Fruit fly (Drosophila melanogaster) whole organism, embryonic: ENCODE measurements around the gene fred.
A peak's percentile ranks its signal among the peaks of the same experiment; 100 is the strongest.

Source experiments
- Atf3 ChIP-seq: fragments of 200-800 bp; sonication (Bioruptor generic); optimal IDR thresholded peaks from 3 replicates; lab custom pipeline; 2016; ENCODE audit warnings: missing biosample characterization, missing genetic modification characterization
- CG10462 ChIP-seq: fragments of 200-800 bp; sonication (Bioruptor generic); optimal IDR thresholded peaks from 2 replicates; lab custom pipeline; 2016; ENCODE audit warnings: missing biosample characterization, missing genetic modification characterization
- CG10979 ChIP-seq: fragments of 200-800 bp; sonication (Bioruptor generic); optimal IDR thresholded peaks from 2 replicates; lab custom pipeline; 2018; ENCODE audit warnings: missing biosample characterization, mild to moderate bottlenecking, missing genetic modification characterization, moderate library complexity
- CG12155 ChIP-seq: fragments of 200-800 bp; sonication (Bioruptor generic); optimal IDR thresholded peaks from 3 replicates; lab custom pipeline; 2016; ENCODE audit warnings: missing biosample characterization, missing genetic modification characterization
- CG12219 ChIP-seq: fragments of 200-800 bp; sonication (Bioruptor generic); optimal IDR thresholded peaks from 3 replicates; lab custom pipeline; 2018; ENCODE audit warnings: missing biosample characterization, mild to moderate bottlenecking, missing genetic modification characterization
- CG12236 ChIP-seq: fragments of 200-800 bp; sonication (Bioruptor generic); optimal IDR thresholded peaks from 2 replicates; lab custom pipeline; 2016; ENCODE audit warnings: missing biosample characterization, missing genetic modification characterization
- CG13624 ChIP-seq: fragments of 200-800 bp; sonication (Bioruptor generic); optimal IDR thresholded peaks from 2 replicates; lab custom pipeline; 2016; ENCODE audit warnings: missing biosample characterization, missing genetic modification characterization
- CG17568 ChIP-seq: fragments of 200-800 bp; sonication (Bioruptor generic); optimal IDR thresholded peaks from 2 replicates; lab custom pipeline; 2018; ENCODE audit warnings: missing biosample characterization, mild to moderate bottlenecking, missing genetic modification characterization, moderate library complexity
- CG18764 ChIP-seq: fragments of 200-800 bp; sonication (Bioruptor generic); optimal IDR thresholded peaks from 3 replicates; lab custom pipeline; 2016; ENCODE audit warnings: missing biosample characterization, missing genetic modification characterization
- CG2678 ChIP-seq: fragments of 200-800 bp; sonication (Bioruptor generic); optimal IDR thresholded peaks from 3 replicates; lab custom pipeline; 2019; ENCODE audit warnings: missing biosample characterization, mild to moderate bottlenecking, missing genetic modification characterization, moderate library complexity
- CG30403 ChIP-seq: fragments of 200-800 bp; sonication (Bioruptor generic); optimal IDR thresholded peaks from 3 replicates; lab custom pipeline; 2016; ENCODE audit warnings: missing biosample characterization, missing genetic modification characterization
- CG31224 ChIP-seq: fragments of 200-800 bp; sonication (Bioruptor generic); IDR thresholded peaks from 2 replicates; pipeline ENCODE4 v1.3.6; 2022; ENCODE audit warnings: missing biosample characterization, missing genetic modification characterization
- CG31388 ChIP-seq: fragments of 200-800 bp; sonication (Bioruptor generic); optimal IDR thresholded peaks from 2 replicates; lab custom pipeline; 2016; ENCODE audit warnings: missing biosample characterization, missing genetic modification characterization
- CG33213 ChIP-seq: fragments of 200-800 bp; sonication (Bioruptor generic); optimal IDR thresholded peaks from 3 replicates; lab custom pipeline; 2016; ENCODE audit warnings: missing biosample characterization, missing genetic modification characterization
- CG34224 ChIP-seq: fragments of 200-800 bp; sonication (Bioruptor generic); IDR thresholded peaks from 3 replicates; pipeline ENCODE4 v1.3.6; 2022; ENCODE audit warnings: missing biosample characterization, missing genetic modification characterization; ENCODE audit not compliant: partially characterized antibody
- CG4404 ChIP-seq: fragments of 200-800 bp; sonication (Bioruptor generic); IDR thresholded peaks from 2 replicates; pipeline ENCODE4 v1.3.6; 2022; ENCODE audit warnings: missing biosample characterization, missing genetic modification characterization
- CG6689 ChIP-seq: fragments of 200-800 bp; sonication (Bioruptor generic); IDR thresholded peaks from 2 replicates; pipeline ENCODE4 v1.3.6; 2022; ENCODE audit warnings: missing biosample characterization, missing genetic modification characterization
- CG6813 ChIP-seq: fragments of 200-800 bp; sonication (Bioruptor generic); optimal IDR thresholded peaks from 2 replicates; lab custom pipeline; 2017; ENCODE audit warnings: missing biosample characterization, missing genetic modification characterization, mild to moderate bottlenecking, moderate library complexity, missing genetic modification reagents
- CG6854 ChIP-seq: fragments of 200-800 bp; sonication (Bioruptor generic); optimal IDR thresholded peaks from 3 replicates; lab custom pipeline; 2017; ENCODE audit warnings: missing biosample characterization, mild to moderate bottlenecking, missing genetic modification characterization
- CG8478 ChIP-seq: fragments of >200 bp; optimal IDR thresholded peaks from 2 replicates; lab custom pipeline; 2018
- CG8944 ChIP-seq: fragments of 200-800 bp; sonication (Bioruptor generic); optimal IDR thresholded peaks from 3 replicates; lab custom pipeline; 2016; ENCODE audit warnings: missing biosample characterization, missing genetic modification characterization
- CG9876 ChIP-seq: fragments of 200-800 bp; sonication (Bioruptor generic); optimal IDR thresholded peaks from 2 replicates; lab custom pipeline; 2016; ENCODE audit warnings: missing biosample characterization, missing genetic modification characterization
- CG9932 ChIP-seq: fragments of 200-800 bp; sonication (Bioruptor generic); IDR thresholded peaks from 2 replicates; pipeline ENCODE4 v1.3.6; 2022; ENCODE audit warnings: missing biosample characterization, missing genetic modification characterization
- CrebB ChIP-seq: fragments of 200-800 bp; sonication (Bioruptor generic); optimal IDR thresholded peaks from 3 replicates; lab custom pipeline; 2018; ENCODE audit warnings: missing biosample characterization, mild to moderate bottlenecking, missing genetic modification characterization
- D19A ChIP-seq: fragments of 200-800 bp; optimal IDR thresholded peaks from 3 replicates; lab custom pipeline; 2019; ENCODE audit warnings: missing biosample characterization, mild to moderate bottlenecking, missing genetic modification characterization, moderate library complexity
- Elba2 ChIP-seq: fragments of 200-800 bp; sonication (Bioruptor generic); optimal IDR thresholded peaks from 3 replicates; lab custom pipeline; 2016; ENCODE audit warnings: missing biosample characterization, missing genetic modification characterization
- Gsc ChIP-seq: fragments of 200-800 bp; sonication (Bioruptor generic); IDR thresholded peaks from 2 replicates; pipeline ENCODE4 v1.3.6; 2022; ENCODE audit warnings: missing biosample characterization, missing genetic modification characterization
- Gug ChIP-seq: fragments of 200-800 bp; sonication (Bioruptor generic); IDR thresholded peaks from 4 replicates; pipeline ENCODE4 v1.3.6; 2022; ENCODE audit warnings: missing biosample characterization, missing genetic modification characterization
- H2.0 ChIP-seq: fragments of 200-800 bp; sonication (Bioruptor generic); IDR thresholded peaks from 2 replicates; pipeline ENCODE4 v1.3.6; 2022; ENCODE audit warnings: missing biosample characterization, missing genetic modification characterization
- Hand ChIP-seq: fragments of 200-800 bp; sonication (Bioruptor generic); optimal IDR thresholded peaks from 2 replicates; lab custom pipeline; 2017; ENCODE audit warnings: mild to moderate bottlenecking, missing biosample characterization, missing genetic modification reagents, missing genetic modification characterization
- Mrtf ChIP-seq: fragments of 200-800 bp; sonication (Bioruptor generic); IDR thresholded peaks from 3 replicates; pipeline ENCODE4 v1.3.6; 2022; ENCODE audit warnings: missing biosample characterization, missing genetic modification characterization
- Nf-YB ChIP-seq: fragments of 200-800 bp; sonication (Bioruptor generic); optimal IDR thresholded peaks from 3 replicates; lab custom pipeline; 2019; ENCODE audit warnings: missing biosample characterization, mild to moderate bottlenecking, missing genetic modification characterization, moderate library complexity
- Scr ChIP-seq: fragments of 200-800 bp; sonication (Bioruptor generic); IDR thresholded peaks from 2 replicates; pipeline ENCODE4 v1.3.6; 2022; ENCODE audit warnings: missing biosample characterization, missing genetic modification characterization; ENCODE audit not compliant: partially characterized antibody
- Sin3A ChIP-seq: fragments of >200 bp; optimal IDR thresholded peaks from 2 replicates; lab custom pipeline; 2018
- Sox100B ChIP-seq: fragments of 200-800 bp; sonication (Bioruptor generic); optimal IDR thresholded peaks from 3 replicates; lab custom pipeline; 2018; ENCODE audit warnings: missing biosample characterization, mild to moderate bottlenecking, missing genetic modification characterization
- ato ChIP-seq: fragments of 200-800 bp; sonication (Bioruptor generic); IDR thresholded peaks from 2 replicates; pipeline ENCODE4 v1.3.6; 2022; ENCODE audit warnings: missing biosample characterization, missing genetic modification characterization; ENCODE audit not compliant: partially characterized antibody
- bsh ChIP-seq, 2 experiments: fragments of 200-800 bp; sonication (Bioruptor generic); optimal IDR thresholded peaks; 2 replicates each; lab custom pipeline; 2017 to 2018; ENCODE audit warnings: mild to moderate bottlenecking in 2 of 2, missing biosample characterization in 2 of 2, missing genetic modification characterization in 2 of 2, moderate library complexity in 1 of 2
- crc ChIP-seq: fragments of 200-800 bp; sonication (Bioruptor generic); optimal IDR thresholded peaks from 2 replicates; lab custom pipeline; 2016; ENCODE audit warnings: missing biosample characterization, missing genetic modification characterization
- dmrt11E ChIP-seq: fragments of 200-800 bp; sonication (Bioruptor generic); optimal IDR thresholded peaks from 3 replicates; lab custom pipeline; 2018; ENCODE audit warnings: missing biosample characterization, mild to moderate bottlenecking, missing genetic modification characterization, moderate library complexity
- ewg ChIP-seq: fragments of 200-800 bp; sonication (Bioruptor generic); optimal IDR thresholded peaks from 3 replicates; lab custom pipeline; 2017; ENCODE audit warnings: mild to moderate bottlenecking, missing biosample characterization, missing genetic modification reagents, missing genetic modification characterization
- lab ChIP-seq: fragments of 200-800 bp; sonication (Bioruptor generic); optimal IDR thresholded peaks from 3 replicates; lab custom pipeline; 2017; ENCODE audit warnings: missing biosample characterization, missing genetic modification characterization, mild to moderate bottlenecking, moderate library complexity, missing genetic modification reagents
- lola ChIP-seq, 3 experiments: fragments of >200 bp in 2 of 3; fragments of 200-800 bp in 1 of 3; sonication (Bioruptor generic) in 1 of 3; optimal IDR thresholded peaks; 2 replicates each; lab custom pipeline; 2017 to 2019; ENCODE audit warnings: missing biosample characterization in 3 of 3, missing genetic modification characterization in 3 of 3, mild to moderate bottlenecking in 1 of 3, moderate library complexity in 1 of 3
- nerfin-1 ChIP-seq: fragments of 200-800 bp; sonication (Bioruptor generic); optimal IDR thresholded peaks from 3 replicates; lab custom pipeline; 2019; ENCODE audit warnings: missing biosample characterization, mild to moderate bottlenecking, missing genetic modification characterization, moderate library complexity
- onecut ChIP-seq: fragments of 200-800 bp; sonication (Bioruptor generic); IDR thresholded peaks from 2 replicates; pipeline ENCODE4 v1.3.6; 2022; ENCODE audit warnings: missing biosample characterization, missing genetic modification characterization
- pfk ChIP-seq: fragments of 200-800 bp; sonication (Bioruptor generic); optimal IDR thresholded peaks from 2 replicates; lab custom pipeline; 2018; ENCODE audit warnings: missing biosample characterization, mild to moderate bottlenecking, missing genetic modification characterization, moderate library complexity
- pnt ChIP-seq: fragments of 200-800 bp; sonication (Bioruptor generic); optimal IDR thresholded peaks from 3 replicates; lab custom pipeline; 2016; ENCODE audit warnings: missing biosample characterization, missing genetic modification characterization
- pum ChIP-seq: fragments of 200-800 bp; sonication (Bioruptor generic); optimal IDR thresholded peaks from 2 replicates; lab custom pipeline; 2016; ENCODE audit warnings: missing biosample characterization, missing genetic modification characterization
- run ChIP-seq: fragments of 200-800 bp; sonication (Bioruptor generic); optimal IDR thresholded peaks from 3 replicates; lab custom pipeline; 2018; ENCODE audit warnings: missing biosample characterization, mild to moderate bottlenecking, missing genetic modification characterization
- tin ChIP-seq: fragments of 200-800 bp; sonication (Bioruptor generic); optimal IDR thresholded peaks from 3 replicates; lab custom pipeline; 2016; ENCODE audit warnings: missing biosample characterization, missing genetic modification characterization
- vvl ChIP-seq: fragments of 200-800 bp; sonication (Bioruptor generic); IDR thresholded peaks from 2 replicates; pipeline ENCODE4 v1.3.6; 2022; ENCODE audit warnings: missing biosample characterization, missing genetic modification characterization
- z ChIP-seq: fragments of 200-800 bp; sonication (Bioruptor generic); IDR thresholded peaks from 3 replicates; pipeline ENCODE4 v1.3.6; 2022; ENCODE audit warnings: missing biosample characterization, missing genetic modification characterization
- zfh1 ChIP-seq: fragments of 200-800 bp; sonication (Bioruptor generic); IDR thresholded peaks from 3 replicates; pipeline ENCODE4 v1.3.6; 2022; ENCODE audit warnings: missing biosample characterization, missing genetic modification characterization

fred gene

dm6 chr2L:3867474-3868082, 123.9 kb downstream of the fred start, which contains the start of gene Cep97 (continued):
- peak; percentile 87 for TF ChIP-seq CG34224 (GFP tag; lab: Robert Waterston, UW)
- TF ChIP-seq CG10462 (GFP tag; lab: Kevin White, UChicago): no peak
- peak; percentile 65 for TF ChIP-seq Elba2 (GFP tag; lab: Kevin White, UChicago)
- no peak for TF ChIP-seq CG17568 (GFP tag; lab: Kevin White, UChicago)
- peak; percentile 81 for TF ChIP-seq Scr (GFP tag; lab: Robert Waterston, UW)
- no peak for TF ChIP-seq CG13624
- TF ChIP-seq CG8944 (GFP tag; lab: Kevin White, UChicago): no peak
- TF ChIP-seq CG2678 (tag; lab: Kevin White, UChicago): no peak
- no peak for TF ChIP-seq CG8478 (lab: Kevin White, UChicago)
- no peak for TF ChIP-seq CG9876 (GFP tag; lab: Kevin White, UChicago)
- TF ChIP-seq lola (GFP tag; optimal IDR thresholded peaks at IDR 0.05; lab: Kevin White, UChicago): no peak
- no peak for TF ChIP-seq run
- TF ChIP-seq CrebB (tag; lab: Kevin White, UChicago): no peak
- no peak for TF ChIP-seq Gsc
- TF ChIP-seq pfk (GFP tag; lab: Kevin White, UChicago): no peak
- TF ChIP-seq CG12155 (GFP tag; lab: Kevin White, UChicago): no peak
- peak; percentile 80 for TF ChIP-seq onecut (GFP tag; lab: Robert Waterston, UW)
- no peak for TF ChIP-seq CG30403
- TF ChIP-seq vvl (GFP tag; lab: Robert Waterston, UW): no peak
- no peak for TF ChIP-seq H2.0 (GFP tag; lab: Robert Waterston, UW)
- peak; percentile 97 for TF ChIP-seq ato
- TF ChIP-seq Gug: no peak
- no peak for TF ChIP-seq pnt
- no peak for TF ChIP-seq CG12236 (GFP tag; lab: Kevin White, UChicago)
- TF ChIP-seq lab (GFP tag; lab: Kevin White, UChicago): no peak
- TF ChIP-seq CG6689 (GFP tag; lab: Robert Waterston, UW): no peak
- TF ChIP-seq CG18764: no peak
- no peak for TF ChIP-seq pum (GFP tag; lab: Kevin White, UChicago)
- no peak for TF ChIP-seq Sox100B (GFP tag; lab: Kevin White, UChicago)
- TF ChIP-seq CG12219 (GFP tag; lab: Kevin White, UChicago): no peak
- peak; percentile 18 for TF ChIP-seq ewg (GFP tag; lab: Kevin White, UChicago)
- TF ChIP-seq CG6813: no peak
- no peak for TF ChIP-seq CG31388 (GFP tag; lab: Kevin White, UChicago)
- no peak for TF ChIP-seq CG31224 (GFP tag; lab: Robert Waterston, UW)
- no peak for TF ChIP-seq bsh (GFP tag; optimal IDR thresholded peaks at IDR 0.05; lab: Kevin White, UChicago)
- TF ChIP-seq tin (GFP tag; lab: Kevin White, UChicago): no peak
- peak; percentile 93 for TF ChIP-seq nerfin-1 (tag; lab: Kevin White, UChicago)
- TF ChIP-seq Sin3A (lab: Kevin White, UChicago): peak; percentile 50
- TF ChIP-seq zfh1 (GFP tag; lab: Robert Waterston, UW): no peak
- no peak for TF ChIP-seq CG10979 (tag; lab: Kevin White, UChicago)
- no peak for TF ChIP-seq CG6854 (GFP tag; lab: Kevin White, UChicago)
- no peak for TF ChIP-seq Mrtf (GFP tag; lab: Robert Waterston, UW)
- TF ChIP-seq D19A: no peak
- no peak for TF ChIP-seq CG33213
- no peak for TF ChIP-seq crc (GFP tag; lab: Kevin White, UChicago)
- no peak for TF ChIP-seq Atf3 (GFP tag; lab: Kevin White, UChicago)
- no peak for TF ChIP-seq CG4404 (GFP tag; lab: Robert Waterston, UW)
- no peak for TF ChIP-seq z (GFP tag; lab: Robert Waterston, UW)
- TF ChIP-seq Hand (GFP tag; lab: Kevin White, UChicago): no peak
- TF ChIP-seq dmrt11E (tag; lab: Kevin White, UChicago): no peak
- no peak for TF ChIP-seq CG9932 (GFP tag; lab: Robert Waterston, UW)
- no peak for TF ChIP-seq Nf-YB (GFP tag; lab: Kevin White, UChicago)
